Fruit fly (Drosophila melanogaster): ENCODE results near the gene sas.

Gene sas

DNA sequence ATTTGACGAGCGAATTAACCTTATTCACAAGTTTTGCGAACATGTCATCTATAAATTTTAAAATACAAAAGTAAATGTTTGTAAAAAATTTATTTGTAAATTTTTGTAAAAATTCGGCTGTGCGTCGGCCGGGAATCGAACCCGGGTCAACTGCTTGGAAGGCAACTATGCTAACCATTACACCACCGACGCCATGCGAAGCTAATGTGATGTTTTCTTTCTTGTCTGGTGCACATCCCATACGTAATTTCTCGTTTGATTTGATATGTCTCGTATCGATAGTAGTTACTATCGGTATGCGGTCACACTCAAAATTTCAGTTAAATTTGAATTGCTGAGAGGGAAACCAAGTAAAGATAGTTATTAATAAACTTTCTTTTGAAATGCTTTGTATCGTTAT, 31.8 kb upstream of the sas start (continued):
- no peak for TF ChIP-seq exex (tag; optimal IDR thresholded peaks at IDR 0.05)
- no peak for TF ChIP-seq CG12769 (tag; optimal IDR thresholded peaks at IDR 0.05)
- TF ChIP-seq ci (GFP tag; IDR thresholded peaks at IDR 0.05): peak; percentile 55; the same call in 1 of the 3 replicates
- TF ChIP-seq Dfd (GFP tag; optimal IDR thresholded peaks at IDR 0.05): no peak
- TF ChIP-seq CG12236 (GFP tag; optimal IDR thresholded peaks at IDR 0.05): no peak
- peak; percentile 29 for TF ChIP-seq CG31365 (tag; optimal IDR thresholded peaks at IDR 0.05)
- no peak for TF ChIP-seq Neu2 (GFP tag; optimal IDR thresholded peaks at IDR 0.05; ENCODE audit: borderline replicate concordance)
- TF ChIP-seq CG11093 (GFP tag; IDR thresholded peaks at IDR 0.05): no peak
- TF ChIP-seq CG7839 (tag; optimal IDR thresholded peaks at IDR 0.05): no peak
- TF ChIP-seq Optix (GFP tag; IDR thresholded peaks at IDR 0.05): no peak
- no peak for TF ChIP-seq CG14667 (GFP tag; IDR thresholded peaks at IDR 0.05)
- TF ChIP-seq CG11247 (GFP tag; IDR thresholded peaks at IDR 0.05): no peak
- no peak for TF ChIP-seq CrebB (tag; optimal IDR thresholded peaks at IDR 0.05)
- TF ChIP-seq CG14710 (tag; optimal IDR thresholded peaks at IDR 0.05): peak; percentile 17
- TF ChIP-seq ranshi (GFP tag; IDR thresholded peaks at IDR 0.05): no peak
- TF ChIP-seq amos (GFP tag; IDR thresholded peaks at IDR 0.05; ENCODE audit: partially characterized antibody): peak; percentile 92
- no peak for TF ChIP-seq sima (GFP tag; optimal IDR thresholded peaks at IDR 0.05)
- TF ChIP-seq CG17568 (GFP tag; optimal IDR thresholded peaks at IDR 0.05): no peak
- no peak for TF ChIP-seq croc (GFP tag; conservative IDR thresholded peaks at IDR 0.05)
- peak; percentile 50 for TF ChIP-seq pzg (GFP tag; optimal IDR thresholded peaks at IDR 0.05)
- TF ChIP-seq CG1792 (GFP tag; optimal IDR thresholded peaks at IDR 0.05): no peak
- TF ChIP-seq sob (GFP tag; IDR thresholded peaks at IDR 0.05): no peak
- TF ChIP-seq H2.0 (GFP tag; IDR thresholded peaks at IDR 0.05): no peak
- TF ChIP-seq gem (tag; optimal IDR thresholded peaks at IDR 0.05): no peak
- 0 out of 2 replicates have a peak, but pooled peaks have one; percentile 15 for TF ChIP-seq CG5953 (GFP tag; IDR thresholded peaks at IDR 0.05)
- peak in 1 of 3 experiments; percentile 63 for TF ChIP-seq Stat92E (GFP tag; optimal IDR thresholded peaks at IDR 0.05)

DNA sequence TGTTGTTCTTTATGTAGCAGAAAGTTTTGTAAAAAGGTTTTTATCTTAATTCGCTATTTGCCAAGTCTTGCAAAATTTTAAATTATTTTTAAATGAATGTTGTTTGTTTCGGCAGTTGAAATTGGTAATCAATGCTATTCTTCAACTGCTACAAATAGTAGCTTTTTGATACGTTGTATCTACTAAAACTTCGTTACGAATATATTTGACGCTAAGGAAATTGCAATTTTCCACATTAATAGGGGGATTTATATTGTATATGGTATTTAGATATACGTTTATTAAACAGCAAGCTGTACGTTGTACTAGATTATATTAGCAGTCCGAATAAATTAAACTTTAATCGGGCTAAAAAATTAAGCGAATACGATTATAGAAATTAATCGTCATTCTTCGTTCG, 31.3 kb upstream of the sas start, which contains the start of gene CG31493:
CG31493 (plus strand) TSS at position 301 of the 400 bp plus-strand sequence.
- TF ChIP-seq Hmx (GFP tag; optimal IDR thresholded peaks at IDR 0.05) (no peak), Nf-YA (GFP tag; IDR thresholded peaks at IDR 0.05) (no peak), luna (GFP tag; optimal IDR thresholded peaks at IDR 0.05) (no peak), Pdp1 (GFP tag; optimal IDR thresholded peaks at IDR 0.05) (no peak), CG31441 (GFP tag; IDR thresholded peaks at IDR 0.05) (no peak), CG3281 (GFP tag; optimal IDR thresholded peaks at IDR 0.05) (no peak), dati (GFP tag; IDR thresholded peaks at IDR 0.05) (no peak), lab (GFP tag; optimal IDR thresholded peaks at IDR 0.05) (no peak), CG1529 (GFP tag; optimal IDR thresholded peaks at IDR 0.05) (no peak), CG13624 (GFP tag; optimal IDR thresholded peaks at IDR 0.05) (no peak), CG1647 (GFP tag; optimal IDR thresholded peaks at IDR 0.05) (no peak), CG3847 (GFP tag; IDR thresholded peaks at IDR 0.05) (no peak), CG10979 (tag; optimal IDR thresholded peaks at IDR 0.05) (no peak), CG13894 (tag; optimal IDR thresholded peaks at IDR 0.05) (no peak)

Data from whole organism, embryonic.